Worm (Caenorhabditis elegans): ENCODE results near the gene sdz-33.

DNA sequence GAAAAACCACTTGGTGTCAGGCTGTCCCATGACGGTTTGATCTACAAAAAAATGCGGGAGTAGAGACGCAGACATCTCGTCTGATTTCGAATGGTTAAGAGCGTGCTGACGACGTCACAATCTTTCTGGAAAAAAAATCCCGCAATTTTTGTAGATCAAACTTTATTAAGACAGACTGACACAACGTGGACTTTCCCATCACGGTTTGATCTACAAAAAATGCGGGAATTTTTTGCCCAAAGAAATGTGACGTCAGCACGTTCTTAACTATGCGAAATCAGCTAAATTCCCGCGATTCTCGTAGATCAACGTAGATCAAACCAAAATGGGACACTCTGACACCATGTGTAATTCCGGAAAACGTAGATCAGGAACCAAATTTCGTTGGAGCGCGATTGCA lies 31.2 kb downstream of the sdz-33 start:
- TF ChIP-seq ama-1 (optimal IDR thresholded peaks at IDR 0.05) (no peak), scrt-1 (GFP tag; IDR thresholded peaks at IDR 0.05) (no peak), hmg-4 (GFP tag; optimal IDR thresholded peaks at IDR 0.05) (no peak), flt-1 (GFP tag; IDR thresholded peaks at IDR 0.05) (no peak), ets-7 (tag; optimal IDR thresholded peaks at IDR 0.05) (no peak)

All from whole organism, early embryonic.